Worm (Caenorhabditis elegans): ENCODE results near the gene his-72.

Gene his-72

DNA sequence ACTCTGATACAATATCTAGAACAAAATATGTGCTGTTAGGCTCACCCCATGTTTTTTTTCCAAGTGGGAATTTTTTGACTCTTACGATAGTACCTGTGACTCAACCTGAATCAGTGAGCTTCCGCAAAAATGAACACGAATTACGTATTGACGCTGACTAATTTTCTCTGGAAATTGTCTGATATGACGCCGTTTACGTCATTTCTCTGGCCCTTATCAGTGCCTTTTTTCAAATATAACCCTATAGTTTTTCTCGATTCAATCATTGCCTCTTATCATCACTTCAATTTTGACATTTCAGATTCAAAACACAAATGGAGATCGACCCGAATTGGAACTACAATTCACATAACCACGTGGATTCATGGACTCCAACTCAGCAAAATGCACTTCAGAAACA, 50.1 kb downstream of the his-72 start, which contains the start of gene Y75B8A.28:
TSS of gene Y75B8A.28 (plus strand) at position 296 of the 400 bp plus-strand sequence.
- TF ChIP-seq ceh-79 (tag; optimal IDR thresholded peaks at IDR 0.05) = no peak
- TF ChIP-seq Y67H2A.10 (GFP tag; conservative IDR thresholded peaks at IDR 0.05) = no peak
- TF ChIP-seq F52B5.7 (tag; optimal IDR thresholded peaks at IDR 0.05) = no peak
- no peak for TF ChIP-seq dpl-1 (GFP tag; optimal IDR thresholded peaks at IDR 0.05)
- TF ChIP-seq attf-3 (GFP tag; conservative IDR thresholded peaks at IDR 0.05) = no peak
- TF ChIP-seq B0019.2 (GFP tag; conservative IDR thresholded peaks at IDR 0.05) = no peak
- no peak for TF ChIP-seq fkh-3 (tag; optimal IDR thresholded peaks at IDR 0.05)
- TF ChIP-seq unc-62 (GFP tag; optimal IDR thresholded peaks at IDR 0.05) = peak; percentile 77
- no peak for TF ChIP-seq T26A5.8 (tag; optimal IDR thresholded peaks at IDR 0.05)
- TF ChIP-seq gei-17 (GFP tag; optimal IDR thresholded peaks at IDR 0.05) = no peak
- no peak for TF ChIP-seq zfh-2 (GFP tag; conservative IDR thresholded peaks at IDR 0.05)
- TF ChIP-seq ekl-4 (GFP tag; IDR thresholded peaks at IDR 0.05) = no peak
- TF ChIP-seq let-607 (tag; optimal IDR thresholded peaks at IDR 0.05) = peak in 1 of 2 experiments; percentile 26
- TF ChIP-seq nhr-90 (tag; optimal IDR thresholded peaks at IDR 0.05) = no peak
- no peak for TF ChIP-seq pbrm-1 (GFP tag; IDR thresholded peaks at IDR 0.05)
- no peak for TF ChIP-seq lag-1 (GFP tag; IDR thresholded peaks at IDR 0.05)
- no peak for TF ChIP-seq madf-8 (GFP tag; conservative IDR thresholded peaks at IDR 0.05)
- TF ChIP-seq cebp-1 (GFP tag; IDR thresholded peaks at IDR 0.05) = no peak
- TF ChIP-seq cebp-1 (tag; optimal IDR thresholded peaks at IDR 0.05) = peak; percentile 8
- TF ChIP-seq madf-10 (tag; optimal IDR thresholded peaks at IDR 0.05) = no peak
- TF ChIP-seq hsf-1 (GFP tag; IDR thresholded peaks at IDR 0.05) = no peak
- peak; percentile 90 for TF ChIP-seq nhr-80 (tag; optimal IDR thresholded peaks at IDR 0.05)
- TF ChIP-seq ztf-22 (GFP tag; optimal IDR thresholded peaks at IDR 0.05) = peak; percentile 80
- TF ChIP-seq cebp-2 (GFP tag; IDR thresholded peaks at IDR 0.05) = no peak
- no peak for TF ChIP-seq lin-35 (GFP tag; optimal IDR thresholded peaks at IDR 0.05)
- TF ChIP-seq akir-1 (GFP tag; optimal IDR thresholded peaks at IDR 0.05) = no peak
- no peak for TF ChIP-seq attf-5 (GFP tag; optimal IDR thresholded peaks at IDR 0.05)
- TF ChIP-seq K12H6.12 (tag; optimal IDR thresholded peaks at IDR 0.05) = no peak
- TF ChIP-seq snpc-3.4 (tag; optimal IDR thresholded peaks at IDR 0.05) = no peak
- TF ChIP-seq snpc-4 (GFP tag; optimal IDR thresholded peaks at IDR 0.05) = no peak
- no peak for TF ChIP-seq snpc-4 (tag; optimal IDR thresholded peaks at IDR 0.05)
- no peak for TF ChIP-seq ztf-28 (GFP tag; IDR thresholded peaks at IDR 0.05)
- peak; percentile 49 for TF ChIP-seq atf-7 (tag; optimal IDR thresholded peaks at IDR 0.05)

- no peak for TF ChIP-seq xnd-1 (tag; optimal IDR thresholded peaks at IDR 0.05)
- no peak for TF ChIP-seq F55B11.4 (tag; optimal IDR thresholded peaks at IDR 0.05; ENCODE audit: borderline replicate concordance, insufficient read depth)
- TF ChIP-seq nfyb-1 (GFP tag; IDR thresholded peaks at IDR 0.05) = no peak
- no peak for TF ChIP-seq ceh-79 (tag; optimal IDR thresholded peaks at IDR 0.05)
- TF ChIP-seq F23B12.7 (tag; optimal IDR thresholded peaks at IDR 0.05; ENCODE audit: insufficient read depth) = no peak
- no peak for TF ChIP-seq attf-6 (GFP tag; IDR thresholded peaks at IDR 0.05)
- no peak for TF ChIP-seq lsl-1 (GFP tag; optimal IDR thresholded peaks at IDR 0.05)
- TF ChIP-seq dpl-1 (GFP tag; optimal IDR thresholded peaks at IDR 0.05) = no peak
- TF ChIP-seq unc-62 (GFP tag; optimal IDR thresholded peaks at IDR 0.05) = peak; percentile 75
- TF ChIP-seq attf-5 (GFP tag; optimal IDR thresholded peaks at IDR 0.05) = no peak
- no peak for TF ChIP-seq fkh-3 (tag; optimal IDR thresholded peaks at IDR 0.05)
- TF ChIP-seq cebp-1 (GFP tag; IDR thresholded peaks at IDR 0.05) = peak; percentile 72
- TF ChIP-seq cebp-1 (tag; optimal IDR thresholded peaks at IDR 0.05) = peak; percentile 71
- TF ChIP-seq F10E7.11 (tag; optimal IDR thresholded peaks at IDR 0.05) = no peak
- no peak for TF ChIP-seq tbx-9 (tag; optimal IDR thresholded peaks at IDR 0.05; ENCODE audit: borderline replicate concordance)
- TF ChIP-seq pha-4 (tag; optimal IDR thresholded peaks at IDR 0.05) = no peak
- TF ChIP-seq dox-1 (GFP tag; IDR thresholded peaks at IDR 0.05) = peak; percentile 47
- no peak for TF ChIP-seq snpc-4 (GFP tag; optimal IDR thresholded peaks at IDR 0.05)
- TF ChIP-seq snpc-4 (tag; optimal IDR thresholded peaks at IDR 0.05) = no peak
- TF ChIP-seq F52B5.7 (tag; optimal IDR thresholded peaks at IDR 0.05) = no peak
- no peak for TF ChIP-seq ztf-26 (tag; optimal IDR thresholded peaks at IDR 0.05)
- TF ChIP-seq Y53F4B.3 (GFP tag; IDR thresholded peaks at IDR 0.05) = no peak
- no peak for TF ChIP-seq ceh-100 (GFP tag; IDR thresholded peaks at IDR 0.05)
- TF ChIP-seq K11D2.4 (GFP tag; IDR thresholded peaks at IDR 0.05) = no peak
- no peak for TF ChIP-seq lir-1 (GFP tag; conservative IDR thresholded peaks at IDR 0.05)
- TF ChIP-seq T26A5.8 (tag; optimal IDR thresholded peaks at IDR 0.05) = no peak
Observed at ce11 chrIII:12317492-12317891, 51.4 kb downstream of the his-72 start.
